Worm (Caenorhabditis elegans) whole organism, mixed stage, embryonic: Measurements from ENCODE around the gene F13H10.3.

Experiments
- blmp-1 ChIP-seq: fragments of 150-350 bp; optimal IDR thresholded peaks from 2 replicates; lab custom pipeline; 2014; ENCODE audit warnings: missing biosample characterization, missing genetic modification characterization
- ceh-39 ChIP-seq: fragments of 150-350 bp; optimal IDR thresholded peaks from 2 replicates; lab custom pipeline; 2014; ENCODE audit warnings: missing biosample characterization, missing genetic modification characterization
- ceh-43 ChIP-seq: fragments of 200-800 bp; sonication (Bioruptor generic); optimal IDR thresholded peaks from 2 replicates; lab custom pipeline; 2018; ENCODE audit warnings: mild to moderate bottlenecking, missing genetic modification characterization, moderate library complexity, missing compliant biosample characterization
- drap-1 ChIP-seq: fragments of 200-800 bp; sonication (Bioruptor generic); optimal IDR thresholded peaks from 3 replicates; lab custom pipeline; 2018; ENCODE audit warnings: mild to moderate bottlenecking, missing genetic modification characterization, missing compliant biosample characterization
- elt-3 ChIP-seq: fragments of 150-350 bp; optimal IDR thresholded peaks from 2 replicates; lab custom pipeline; 2014; ENCODE audit warnings: missing biosample characterization, missing genetic modification characterization
- flh-1 ChIP-seq: fragments of 200-800 bp; sonication (Bioruptor generic); optimal IDR thresholded peaks from 2 replicates; lab custom pipeline; 2018; ENCODE audit warnings: mild to moderate bottlenecking, missing genetic modification characterization, moderate library complexity, missing compliant biosample characterization
- ham-2 ChIP-seq: fragments of 200-800 bp; sonication (Bioruptor generic); optimal IDR thresholded peaks from 2 replicates; lab custom pipeline; 2018; ENCODE audit warnings: mild to moderate bottlenecking, missing genetic modification characterization, missing compliant biosample characterization
- hlh-1 ChIP-seq: fragments of 150-350 bp; optimal IDR thresholded peaks from 2 replicates; lab custom pipeline; 2014; ENCODE audit warnings: missing biosample characterization, missing genetic modification reagents, missing genetic modification characterization
- lin-13 ChIP-seq: fragments of 150-350 bp; optimal IDR thresholded peaks from 2 replicates; lab custom pipeline; 2014; ENCODE audit warnings: missing biosample characterization, missing genetic modification characterization
- lin-32 ChIP-seq: fragments of 200-800 bp; sonication (Bioruptor generic); optimal IDR thresholded peaks from 2 replicates; lab custom pipeline; 2018; ENCODE audit warnings: mild to moderate bottlenecking, missing genetic modification characterization, missing compliant biosample characterization
- lsy-2 ChIP-seq: fragments of 150-350 bp; optimal IDR thresholded peaks from 2 replicates; lab custom pipeline; 2014; ENCODE audit warnings: missing biosample characterization, missing genetic modification characterization
- mab-5 ChIP-seq: fragments of 150-350 bp; optimal IDR thresholded peaks from 2 replicates; lab custom pipeline; 2014; ENCODE audit warnings: missing biosample characterization, missing genetic modification characterization
- mls-2 ChIP-seq: sonication (generic microtip); optimal IDR thresholded peaks from 2 replicates; lab custom pipeline; 2016; ENCODE audit warnings: mild to moderate bottlenecking, missing genetic modification characterization, moderate library complexity, missing compliant biosample characterization
- nhr-12 ChIP-seq: fragments of 150-350 bp; optimal IDR thresholded peaks from 2 replicates; lab custom pipeline; 2014; ENCODE audit warnings: missing biosample characterization, missing genetic modification characterization
- nhr-2 ChIP-seq: fragments of 150-350 bp; optimal IDR thresholded peaks from 2 replicates; lab custom pipeline; 2014; ENCODE audit warnings: missing biosample characterization, missing genetic modification characterization
- nhr-237 ChIP-seq: fragments of 150-350 bp; optimal IDR thresholded peaks from 2 replicates; lab custom pipeline; 2014; ENCODE audit warnings: missing biosample characterization, missing genetic modification characterization
- nhr-28 ChIP-seq: fragments of 150-350 bp; optimal IDR thresholded peaks from 2 replicates; lab custom pipeline; 2014; ENCODE audit warnings: missing biosample characterization, missing genetic modification characterization
- nhr-76 ChIP-seq: sonication (generic microtip); optimal IDR thresholded peaks from 2 replicates; lab custom pipeline; 2017; ENCODE audit warnings: missing biosample characterization, missing genetic modification characterization
- pha-4 ChIP-seq: fragments of 150-350 bp; optimal IDR thresholded peaks from 2 replicates; lab custom pipeline; 2018; ENCODE audit warnings: missing biosample characterization, missing genetic modification reagents, missing genetic modification characterization
- snpc-4 ChIP-seq: fragments of 150-350 bp; optimal IDR thresholded peaks from 2 replicates; lab custom pipeline; 2014; ENCODE audit warnings: missing biosample characterization, missing genetic modification characterization
- tbx-8 ChIP-seq: fragments of 200-800 bp; sonication (Bioruptor generic); optimal IDR thresholded peaks from 2 replicates; lab custom pipeline; 2018; ENCODE audit warnings: mild to moderate bottlenecking, missing genetic modification characterization, moderate library complexity, missing compliant biosample characterization
- unc-120 ChIP-seq: sonication (generic microtip); optimal IDR thresholded peaks from 2 replicates; lab custom pipeline; 2017; ENCODE audit warnings: missing genetic modification characterization, missing compliant biosample characterization; ENCODE audit not compliant: poor library complexity, severe bottlenecking
- zip-8 ChIP-seq: fragments of 150-350 bp; optimal IDR thresholded peaks from 2 replicates; lab custom pipeline; 2014; ENCODE audit warnings: missing biosample characterization, missing genetic modification characterization

Gene F13H10.3

ce11 chrIV:10970333-10970732, 45.4 kb downstream of the F13H10.3 start:
- TF ChIP-seq blmp-1 (tag; lab: Kevin White, UChicago) (no peak), nhr-2 (tag; lab: Kevin White, UChicago) (no peak), snpc-4 (tag; lab: Kevin White, UChicago) (no peak), lsy-2 (no peak), zip-8 (tag; lab: Kevin White, UChicago) (no peak), elt-3 (tag; lab: Kevin White, UChicago) (no peak), ceh-43 (GFP tag; lab: Kevin White, UChicago) (no peak), unc-120 (tag; lab: Kevin White, UChicago) (no peak), nhr-237 (no peak)
- TF ChIP-seq, all 35 proteins: peak for 0

- TF ChIP-seq snpc-4 (tag; lab: Kevin White, UChicago) (no peak), lin-13 (tag; lab: Kevin White, UChicago) (no peak), ceh-39 (tag; lab: Kevin White, UChicago) (no peak), tbx-8 (GFP tag; lab: Kevin White, UChicago) (no peak), elt-3 (tag; lab: Kevin White, UChicago) (no peak), nhr-76 (tag; lab: Kevin White, UChicago) (no peak), ham-2 (GFP tag; lab: Kevin White, UChicago) (no peak), lsy-2 (no peak), flh-1 (GFP tag; lab: Kevin White, UChicago) (no peak), blmp-1 (tag; lab: Kevin White, UChicago) (no peak), hlh-1 (no peak)
Observed at ce11 chrIV:10966359-10966758, 49.4 kb downstream of the F13H10.3 start, which contains the start of the genes aqp-3 and Y69E1A.8. Gene aqp-3 (minus strand): TSS chrIV:10966459. Gene Y69E1A.8 (plus strand): TSS chrIV:10966604.

- TF ChIP-seq mls-2 (tag; lab: Kevin White, UChicago) (no peak), drap-1 (no peak), lsy-2 (no peak), elt-3 (tag; lab: Kevin White, UChicago) (no peak), nhr-28 (tag; lab: Kevin White, UChicago) (no peak), pha-4 (tag; lab: Kevin White, UChicago) (no peak), lin-32 (no peak), mab-5 (tag; lab: Kevin White, UChicago) (no peak), ceh-43 (GFP tag; lab: Kevin White, UChicago) (no peak), lin-13 (tag; lab: Kevin White, UChicago) (no peak), nhr-12 (tag; lab: Kevin White, UChicago) (no peak), snpc-4 (tag; lab: Kevin White, UChicago) (no peak)
Observed at ce11 chrIV:10964688-10965087, 51.1 kb downstream of the F13H10.3 start.
